Worm (Caenorhabditis elegans) whole organism, L4/young adult: ENCODE data around the gene col-126.

Experiments
- W03F9.2 ChIP-seq: fragments of 150-350 bp; optimal IDR thresholded peaks from 2 replicates; lab custom pipeline; 2014; ENCODE audit warnings: missing biosample characterization, missing genetic modification characterization
- dao-5 ChIP-seq: sonication (generic microtip); optimal IDR thresholded peaks from 2 replicates; lab custom pipeline; 2016; ENCODE audit warnings: missing genotype, missing genetic modification characterization, moderate library complexity, missing compliant biosample characterization
- him-1 ChIP-seq: sonication (generic microtip); optimal IDR thresholded peaks from 2 replicates; lab custom pipeline; 2016; ENCODE audit warnings: missing genotype, missing genetic modification reagents, missing genetic modification characterization, missing compliant biosample characterization

ce11 chrIV:11226545-11226944 lies 36.7 kb upstream of the col-126 start:
- TF ChIP-seq him-1 (tag; lab: Kevin White, UChicago) = no peak
- no peak for TF ChIP-seq W03F9.2 (tag; lab: Kevin White, UChicago)
- no peak for TF ChIP-seq dao-5
